Worm (Caenorhabditis elegans) whole organism, early embryonic: ENCODE data around the gene aat-7.

ENCODE experiments used
- B0310.2 ChIP-seq: sonication (generic microtip); optimal IDR thresholded peaks from 2 replicates; lab custom pipeline; 2016; ENCODE audit warnings: mild to moderate bottlenecking, missing genetic modification characterization, missing compliant biosample characterization
- ama-1 ChIP-seq: fragments of 150-350 bp; optimal IDR thresholded peaks from 2 replicates; lab custom pipeline; 2014
- ceh-13 ChIP-seq: fragments of 200-800 bp; sonication (Bioruptor generic); optimal IDR thresholded peaks from 2 replicates; lab custom pipeline; 2018; ENCODE audit warnings: mild to moderate bottlenecking, missing genetic modification characterization, missing compliant biosample characterization
- ceh-36 ChIP-seq: sonication (generic microtip); optimal IDR thresholded peaks from 2 replicates; lab custom pipeline; 2016; ENCODE audit warnings: missing genetic modification characterization, inconsistent platforms, missing compliant biosample characterization
- hmg-4 ChIP-seq: fragments of 200-800 bp; sonication (Bioruptor generic); optimal IDR thresholded peaks from 2 replicates; lab custom pipeline; 2018; ENCODE audit warnings: mild to moderate bottlenecking, missing genetic modification characterization, missing compliant biosample characterization
- sea-1 ChIP-seq: fragments of 200-800 bp; sonication (Bioruptor generic); conservative IDR thresholded peaks from 2 replicates; pipeline ENCODE4 v1.3.6; 2022; ENCODE audit warnings: missing genetic modification characterization, missing compliant biosample characterization

DNA sequence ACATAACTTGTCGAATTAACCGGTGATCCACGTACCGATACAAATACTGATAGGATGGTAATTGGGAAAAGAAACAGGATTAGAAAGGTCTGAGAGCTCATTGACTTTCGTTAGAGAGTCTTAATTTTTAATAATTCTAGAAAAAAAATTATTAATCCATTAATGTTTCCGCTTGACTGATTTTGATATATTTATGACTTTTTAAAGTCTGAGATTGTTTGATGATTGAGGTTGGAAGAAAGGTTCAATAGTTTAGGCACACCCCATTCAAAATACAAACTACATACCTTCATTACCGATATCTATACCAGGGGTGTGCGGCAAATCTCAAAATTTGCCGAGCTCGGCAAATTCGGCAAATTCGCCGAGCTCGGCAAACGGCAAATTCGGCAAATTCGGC lies 8.4 kb upstream of the aat-7 start, which contains the start of gene F54D12.10:
- TF ChIP-seq hmg-4 (no peak), ceh-13 (GFP tag; lab: Kevin White, UChicago) (no peak), sea-1 (GFP tag; lab: Robert Waterston, UW) (no peak), ama-1 (lab: Kevin White, UChicago) (no peak), ceh-36 (tag; lab: Kevin White, UChicago) (no peak), B0310.2 (tag; lab: Kevin White, UChicago) (no peak)
